Worm (Caenorhabditis elegans): ENCODE results near the gene Y22D7AL.6.

Gene Y22D7AL.6

ce11 chrIII:1634270-1634669 lies 29.5 kb downstream of the Y22D7AL.6 start, which contains the start of gene Y22D7AL.11:
Y22D7AL.11 (minus strand) TSS chrIII:1634370.
- no peak for TF ChIP-seq ama-1 (optimal IDR thresholded peaks at IDR 0.05)
- no peak for TF ChIP-seq ets-7 (tag; optimal IDR thresholded peaks at IDR 0.05)
- no peak for TF ChIP-seq scrt-1 (GFP tag; IDR thresholded peaks at IDR 0.05)
- TF ChIP-seq flt-1 (GFP tag; IDR thresholded peaks at IDR 0.05): no peak
- TF ChIP-seq pes-1 (GFP tag; IDR thresholded peaks at IDR 0.05): no peak
- no peak for TF ChIP-seq ceh-13 (GFP tag; optimal IDR thresholded peaks at IDR 0.05)
- TF ChIP-seq tbx-37 (GFP tag; conservative IDR thresholded peaks at IDR 0.05): no peak
- TF ChIP-seq B0310.2 (tag; optimal IDR thresholded peaks at IDR 0.05): no peak

ce11 chrIII:1638345-1638744 lies 33.6 kb downstream of the Y22D7AL.6 start:
- TF ChIP-seq B0310.2 (tag; optimal IDR thresholded peaks at IDR 0.05): no peak

ce11 chrIII:1641163-1641562 lies 36.4 kb downstream of the Y22D7AL.6 start, which contains the start of gene Y22D7AL.3:
Y22D7AL.3 (plus strand) TSS chrIII:1641463.
- TF ChIP-seq ceh-36 (tag; optimal IDR thresholded peaks at IDR 0.05): no peak
- no peak for TF ChIP-seq sea-1 (GFP tag; conservative IDR thresholded peaks at IDR 0.05)
- no peak for TF ChIP-seq hmbx-1 (tag; optimal IDR thresholded peaks at IDR 0.05)
- TF ChIP-seq ama-1 (optimal IDR thresholded peaks at IDR 0.05): no peak
- no peak for TF ChIP-seq aly-1 (tag; optimal IDR thresholded peaks at IDR 0.05)
- TF ChIP-seq hmg-4 (GFP tag; optimal IDR thresholded peaks at IDR 0.05): no peak
- TF ChIP-seq B0310.2 (tag; optimal IDR thresholded peaks at IDR 0.05): no peak
- TF ChIP-seq tbx-11 (GFP tag; IDR thresholded peaks at IDR 0.05): no peak
- no peak for TF ChIP-seq tra-4 (tag; optimal IDR thresholded peaks at IDR 0.05)
- no peak for TF ChIP-seq ets-7 (tag; optimal IDR thresholded peaks at IDR 0.05)

ce11 chrIII:1652181-1652580 lies 47.5 kb downstream of the Y22D7AL.6 start, which contains the start of gene Y22D7AL.1:
Y22D7AL.1 (plus strand) TSS chrIII:1652481.
- TF ChIP-seq ets-7 (tag; optimal IDR thresholded peaks at IDR 0.05): no peak
- TF ChIP-seq ceh-36 (tag; optimal IDR thresholded peaks at IDR 0.05): no peak
- TF ChIP-seq scrt-1 (GFP tag; IDR thresholded peaks at IDR 0.05): no peak
- TF ChIP-seq hmbx-1 (tag; optimal IDR thresholded peaks at IDR 0.05): no peak
- no peak for TF ChIP-seq hnd-1 (tag; optimal IDR thresholded peaks at IDR 0.05)
- no peak for TF ChIP-seq F13C5.2 (tag; optimal IDR thresholded peaks at IDR 0.05)
- TF ChIP-seq ama-1 (optimal IDR thresholded peaks at IDR 0.05): no peak
- no peak for TF ChIP-seq ceh-13 (GFP tag; optimal IDR thresholded peaks at IDR 0.05)
- no peak for TF ChIP-seq sea-1 (GFP tag; conservative IDR thresholded peaks at IDR 0.05)
- no peak for TF ChIP-seq B0310.2 (tag; optimal IDR thresholded peaks at IDR 0.05)
- TF ChIP-seq hmg-4 (GFP tag; optimal IDR thresholded peaks at IDR 0.05): no peak
- TF ChIP-seq tbx-37 (GFP tag; conservative IDR thresholded peaks at IDR 0.05): no peak
- no peak for TF ChIP-seq tra-4 (tag; optimal IDR thresholded peaks at IDR 0.05)
- TF ChIP-seq flt-1 (GFP tag; IDR thresholded peaks at IDR 0.05): no peak
- no peak for TF ChIP-seq pes-1 (GFP tag; IDR thresholded peaks at IDR 0.05)
- TF ChIP-seq aly-1 (tag; optimal IDR thresholded peaks at IDR 0.05): no peak
- TF ChIP-seq tbx-11 (GFP tag; IDR thresholded peaks at IDR 0.05): no peak

- TF ChIP-seq flt-1 (GFP tag; IDR thresholded peaks at IDR 0.05) (no peak), tbx-37 (GFP tag; conservative IDR thresholded peaks at IDR 0.05) (no peak), ceh-36 (tag; optimal IDR thresholded peaks at IDR 0.05) (no peak), hnd-1 (tag; optimal IDR thresholded peaks at IDR 0.05) (no peak)
Measured at ce11 chrIII:1652925-1653324, 48.2 kb downstream of the Y22D7AL.6 start.

Measured in whole organism, early embryonic.